Fruit fly (Drosophila melanogaster) whole organism, embryonic: ENCODE results near the gene CG46309.

Experiments
- Aef1 ChIP-seq: fragments of 200-800 bp; sonication (Bioruptor generic); IDR thresholded peaks from 3 replicates; pipeline ENCODE4 v1.3.6; 2022; ENCODE audit warnings: missing biosample characterization, missing genetic modification characterization
- Atf3 ChIP-seq: fragments of 200-800 bp; sonication (Bioruptor generic); optimal IDR thresholded peaks from 3 replicates; lab custom pipeline; 2016; ENCODE audit warnings: missing biosample characterization, missing genetic modification characterization
- CG10209 ChIP-seq: fragments of 200-800 bp; sonication (Bioruptor generic); optimal IDR thresholded peaks from 3 replicates; lab custom pipeline; 2017; ENCODE audit warnings: missing biosample characterization, mild to moderate bottlenecking, missing genetic modification characterization, missing genetic modification reagents
- CG10274 ChIP-seq: fragments of 200-800 bp; sonication (Bioruptor generic); optimal IDR thresholded peaks from 3 replicates; lab custom pipeline; 2017; ENCODE audit warnings: missing biosample characterization, mild to moderate bottlenecking, missing genetic modification characterization
- CG10366 ChIP-seq: fragments of 200-800 bp; sonication (Bioruptor generic); IDR thresholded peaks from 2 replicates; pipeline ENCODE4 v1.3.6; 2022; ENCODE audit warnings: missing biosample characterization, missing genetic modification characterization
- CG11093 ChIP-seq: fragments of 200-800 bp; sonication (Bioruptor generic); IDR thresholded peaks from 3 replicates; pipeline ENCODE4 v1.3.6; 2022; ENCODE audit warnings: missing biosample characterization, missing genetic modification characterization
- CG11504 ChIP-seq: fragments of 200-800 bp; sonication (Bioruptor generic); optimal IDR thresholded peaks from 3 replicates; lab custom pipeline; 2019; ENCODE audit warnings: missing biosample characterization, mild to moderate bottlenecking, missing genetic modification characterization, moderate library complexity
- CG11560 ChIP-seq: fragments of 200-800 bp; sonication (Bioruptor generic); IDR thresholded peaks from 3 replicates; pipeline ENCODE4 v1.3.6; 2022; ENCODE audit warnings: missing biosample characterization, missing genetic modification characterization
- CG13123 ChIP-seq: fragments of 200-800 bp; sonication (Bioruptor generic); optimal IDR thresholded peaks from 2 replicates; lab custom pipeline; 2016; ENCODE audit warnings: missing biosample characterization, missing genetic modification characterization
- CG14441 ChIP-seq: fragments of 200-800 bp; sonication (Bioruptor generic); IDR thresholded peaks from 2 replicates; pipeline ENCODE4 v1.3.6; 2022; ENCODE audit warnings: missing biosample characterization, missing genetic modification characterization
- CG14710 ChIP-seq: fragments of 200-800 bp; sonication (Bioruptor generic); optimal IDR thresholded peaks from 3 replicates; lab custom pipeline; 2019; ENCODE audit warnings: missing biosample characterization, mild to moderate bottlenecking, missing genetic modification characterization, moderate library complexity
- CG15011 ChIP-seq: fragments of 200-800 bp; sonication (Bioruptor generic); optimal IDR thresholded peaks from 3 replicates; lab custom pipeline; 2018; ENCODE audit warnings: missing biosample characterization, mild to moderate bottlenecking, missing genetic modification characterization
- CG15073 ChIP-seq: fragments of 200-800 bp; sonication (Bioruptor generic); optimal IDR thresholded peaks from 2 replicates; lab custom pipeline; 2016; ENCODE audit warnings: missing biosample characterization, missing genetic modification characterization
- CG17912 ChIP-seq: fragments of 200-800 bp; sonication (Bioruptor generic); optimal IDR thresholded peaks from 2 replicates; lab custom pipeline; 2018; ENCODE audit warnings: missing biosample characterization, mild to moderate bottlenecking, missing genetic modification characterization
- CG1792 ChIP-seq: fragments of 200-800 bp; sonication (Bioruptor generic); optimal IDR thresholded peaks from 2 replicates; lab custom pipeline; 2016; ENCODE audit warnings: missing biosample characterization, missing genetic modification characterization
- CG2116 ChIP-seq: fragments of 200-800 bp; sonication (Bioruptor generic); optimal IDR thresholded peaks from 3 replicates; lab custom pipeline; 2018; ENCODE audit warnings: missing biosample characterization, mild to moderate bottlenecking, missing genetic modification characterization
- CG3281 ChIP-seq: fragments of 200-800 bp; sonication (Bioruptor generic); optimal IDR thresholded peaks from 3 replicates; lab custom pipeline; 2017; ENCODE audit warnings: missing biosample characterization, mild to moderate bottlenecking, missing genetic modification characterization
- CG4360 ChIP-seq: fragments of 200-800 bp; sonication (Bioruptor generic); IDR thresholded peaks from 2 replicates; pipeline ENCODE4 v1.3.6; 2022; ENCODE audit warnings: missing biosample characterization, missing genetic modification characterization
- CG4854 ChIP-seq: fragments of 200-800 bp; sonication (Bioruptor generic); optimal IDR thresholded peaks from 2 replicates; lab custom pipeline; 2016; ENCODE audit warnings: missing biosample characterization, missing genetic modification characterization, inconsistent platforms
- CG7786 ChIP-seq: fragments of 200-800 bp; sonication (Bioruptor generic); optimal IDR thresholded peaks from 2 replicates; lab custom pipeline; 2016; ENCODE audit warnings: missing biosample characterization, missing genetic modification characterization
- CG8388 ChIP-seq: fragments of 200-800 bp; sonication (Bioruptor generic); optimal IDR thresholded peaks from 2 replicates; lab custom pipeline; 2019; ENCODE audit warnings: missing biosample characterization, mild to moderate bottlenecking, missing genetic modification characterization, moderate library complexity
- CG8765 ChIP-seq: fragments of 200-800 bp; sonication (Bioruptor generic); IDR thresholded peaks from 2 replicates; pipeline ENCODE4 v1.3.6; 2022; ENCODE audit warnings: missing biosample characterization, missing genetic modification characterization
- CG8924 ChIP-seq: fragments of 200-800 bp; optimal IDR thresholded peaks from 3 replicates; lab custom pipeline; 2019; ENCODE audit warnings: missing biosample characterization, mild to moderate bottlenecking, missing genetic modification characterization, moderate library complexity
- CrebB ChIP-seq: fragments of 200-800 bp; sonication (Bioruptor generic); optimal IDR thresholded peaks from 3 replicates; lab custom pipeline; 2018; ENCODE audit warnings: missing biosample characterization, mild to moderate bottlenecking, missing genetic modification characterization
- Dbx ChIP-seq: fragments of 200-800 bp; sonication (Bioruptor generic); IDR thresholded peaks from 3 replicates; pipeline ENCODE4 v1.3.6; 2022; ENCODE audit warnings: missing biosample characterization, missing genetic modification characterization
- Eip74EF ChIP-seq, 2 experiments: fragments of 200-800 bp in 1 of 2; fragments of >200 bp in 1 of 2; sonication (Bioruptor generic) in 1 of 2; optimal IDR thresholded peaks; 2 replicates each; lab custom pipeline; 2017 to 2019; ENCODE audit warnings: missing biosample characterization in 2 of 2, missing genetic modification characterization in 2 of 2, mild to moderate bottlenecking in 1 of 2, moderate library complexity in 1 of 2
- Hey ChIP-seq: fragments of 200-800 bp; sonication (Bioruptor generic); optimal IDR thresholded peaks from 3 replicates; lab custom pipeline; 2018; ENCODE audit warnings: missing biosample characterization, mild to moderate bottlenecking, missing genetic modification characterization
- Hr3 ChIP-seq: fragments of 200-800 bp; sonication (Bioruptor generic); optimal IDR thresholded peaks from 3 replicates; lab custom pipeline; 2016; ENCODE audit warnings: missing biosample characterization, missing genetic modification characterization
- MBD-R2 ChIP-seq: fragments of 200-800 bp; sonication (Bioruptor generic); IDR thresholded peaks from 2 replicates; pipeline ENCODE4 v1.3.6; 2022; ENCODE audit warnings: missing biosample characterization, missing genetic modification characterization
- NC2α ChIP-seq: fragments of 200-800 bp; sonication (Bioruptor generic); optimal IDR thresholded peaks from 2 replicates; lab custom pipeline; 2016; ENCODE audit warnings: missing biosample characterization, missing genetic modification characterization
- Nf-YC ChIP-seq: fragments of 200-800 bp; optimal IDR thresholded peaks from 3 replicates; lab custom pipeline; 2019; ENCODE audit warnings: missing biosample characterization, mild to moderate bottlenecking, missing genetic modification characterization, moderate library complexity
- Optix ChIP-seq: fragments of 200-800 bp; sonication (Bioruptor generic); IDR thresholded peaks from 3 replicates; pipeline ENCODE4 v1.3.6; 2022; ENCODE audit warnings: missing biosample characterization, missing genetic modification characterization
- Sox102F ChIP-seq: fragments of 200-800 bp; sonication (Bioruptor generic); optimal IDR thresholded peaks from 2 replicates; lab custom pipeline; 2018; ENCODE audit warnings: missing biosample characterization, mild to moderate bottlenecking, missing genetic modification characterization, moderate library complexity
- ab ChIP-seq: fragments of 200-800 bp; sonication (Bioruptor generic); optimal IDR thresholded peaks from 2 replicates; lab custom pipeline; 2016; ENCODE audit warnings: missing biosample characterization, missing genetic modification characterization
- ara ChIP-seq: fragments of 200-800 bp; sonication (Bioruptor generic); IDR thresholded peaks from 2 replicates; pipeline ENCODE4 v1.3.6; 2022; ENCODE audit warnings: missing biosample characterization, missing genetic modification characterization
- crp ChIP-seq, 2 experiments: fragments of 200-800 bp; sonication (Bioruptor generic); optimal IDR thresholded peaks; 2 replicates in 1 of 2; 3 replicates in 1 of 2; lab custom pipeline; 2017; ENCODE audit warnings: missing biosample characterization in 2 of 2, missing genetic modification characterization in 2 of 2, mild to moderate bottlenecking in 1 of 2, moderate library complexity in 1 of 2
- ewg ChIP-seq: fragments of 200-800 bp; sonication (Bioruptor generic); optimal IDR thresholded peaks from 3 replicates; lab custom pipeline; 2017; ENCODE audit warnings: mild to moderate bottlenecking, missing biosample characterization, missing genetic modification reagents, missing genetic modification characterization
- fd96Cb ChIP-seq: fragments of 200-800 bp; sonication (Bioruptor generic); optimal IDR thresholded peaks from 2 replicates; lab custom pipeline; 2018; ENCODE audit warnings: missing biosample characterization, mild to moderate bottlenecking, missing genetic modification characterization, moderate library complexity
- gem ChIP-seq: fragments of 200-800 bp; sonication (Bioruptor generic); optimal IDR thresholded peaks from 2 replicates; lab custom pipeline; 2019; ENCODE audit warnings: missing biosample characterization, mild to moderate bottlenecking, missing genetic modification characterization, moderate library complexity
- gfzf ChIP-seq: fragments of 200-800 bp; sonication (Bioruptor generic); optimal IDR thresholded peaks from 2 replicates; lab custom pipeline; 2016; ENCODE audit warnings: missing biosample characterization, mild to moderate bottlenecking, missing genetic modification characterization, moderate library complexity
- hbn ChIP-seq: fragments of 200-800 bp; sonication (Bioruptor generic); IDR thresholded peaks from 2 replicates; pipeline ENCODE4 v1.3.6; 2022; ENCODE audit warnings: missing biosample characterization, missing genetic modification characterization; ENCODE audit not compliant: partially characterized antibody
- kni ChIP-seq: fragments of 200-800 bp; sonication (Bioruptor generic); optimal IDR thresholded peaks from 3 replicates; lab custom pipeline; 2017; ENCODE audit warnings: mild to moderate bottlenecking, missing biosample characterization, missing genetic modification reagents, missing genetic modification characterization
- nmo ChIP-seq: fragments of 200-800 bp; sonication (Bioruptor generic); optimal IDR thresholded peaks from 2 replicates; lab custom pipeline; 2018; ENCODE audit warnings: missing biosample characterization, mild to moderate bottlenecking, missing genetic modification characterization, moderate library complexity
- p53 ChIP-seq: fragments of 200-800 bp; sonication (Bioruptor generic); optimal IDR thresholded peaks from 2 replicates; lab custom pipeline; 2016; ENCODE audit warnings: missing biosample characterization, missing genetic modification characterization
- pita ChIP-seq: fragments of 200-800 bp; sonication (Bioruptor generic); optimal IDR thresholded peaks from 2 replicates; lab custom pipeline; 2017; ENCODE audit warnings: missing biosample characterization, mild to moderate bottlenecking, missing genetic modification characterization
- run ChIP-seq: fragments of 200-800 bp; sonication (Bioruptor generic); optimal IDR thresholded peaks from 3 replicates; lab custom pipeline; 2018; ENCODE audit warnings: missing biosample characterization, mild to moderate bottlenecking, missing genetic modification characterization
- shn ChIP-seq: fragments of 200-800 bp; sonication (Bioruptor generic); optimal IDR thresholded peaks from 3 replicates; lab custom pipeline; 2016; ENCODE audit warnings: missing biosample characterization, missing genetic modification characterization
- tll ChIP-seq, 2 experiments: fragments of 200-800 bp in 1 of 2; fragments of >200 bp in 1 of 2; sonication (Bioruptor generic) in 1 of 2; optimal IDR thresholded peaks; 2 replicates each; lab custom pipeline; 2017 to 2019; ENCODE audit warnings: missing biosample characterization in 2 of 2, missing genetic modification characterization in 2 of 2, mild to moderate bottlenecking in 1 of 2, moderate library complexity in 1 of 2
- zfh2 ChIP-seq: fragments of 200-800 bp; sonication (Bioruptor generic); optimal IDR thresholded peaks from 2 replicates; lab custom pipeline; 2016; ENCODE audit warnings: missing biosample characterization, missing genetic modification characterization

Gene CG46309

dm6 chr2L:16270667-16271485 is 19.3 kb upstream of the CG46309 start (continued):
- TF ChIP-seq run (tag; lab: Kevin White, UChicago) = no peak
- TF ChIP-seq Aef1 (GFP tag; lab: Robert Waterston, UW) = no peak
- peak; percentile 43 for TF ChIP-seq CG11504 (tag; lab: Kevin White, UChicago)
- no peak for TF ChIP-seq Hey
- peak; percentile 24 for TF ChIP-seq Sox102F
- no peak for TF ChIP-seq Atf3 (GFP tag; lab: Kevin White, UChicago)
- TF ChIP-seq CG10274 = no peak
- TF ChIP-seq gem (tag; lab: Kevin White, UChicago) = peak; percentile 66
- peak; percentile 16 for TF ChIP-seq Hr3 (GFP tag; lab: Kevin White, UChicago)
- no peak for TF ChIP-seq NC2α (GFP tag; lab: Kevin White, UChicago)
- TF ChIP-seq CG8765 = no peak
- peak; percentile 27 for TF ChIP-seq fd96Cb (tag; lab: Kevin White, UChicago)
- TF ChIP-seq p53 (GFP tag; lab: Kevin White, UChicago) = no peak
- TF ChIP-seq MBD-R2 (GFP tag; lab: Robert Waterston, UW) = no peak
- no peak for TF ChIP-seq CG13123 (GFP tag; lab: Kevin White, UChicago)
- TF ChIP-seq Nf-YC (tag; lab: Kevin White, UChicago) = no peak
- no peak for TF ChIP-seq Dbx (GFP tag; lab: Robert Waterston, UW)
- TF ChIP-seq CG10366 = no peak
- TF ChIP-seq nmo (GFP tag; lab: Kevin White, UChicago) = no peak
- TF ChIP-seq shn = no peak
- TF ChIP-seq crp (GFP tag; optimal IDR thresholded peaks at IDR 0.05; lab: Kevin White, UChicago) = no peak
- no peak for TF ChIP-seq kni (GFP tag; lab: Kevin White, UChicago)
- TF ChIP-seq ewg (GFP tag; lab: Kevin White, UChicago) = no peak
- peak; percentile 33 for TF ChIP-seq CG10209 (GFP tag; lab: Kevin White, UChicago)
- TF ChIP-seq CG3281 (GFP tag; lab: Kevin White, UChicago) = peak; percentile 67
- no peak for TF ChIP-seq pita
- no peak for TF ChIP-seq hbn (GFP tag; lab: Robert Waterston, UW)
- TF ChIP-seq CG1792 (GFP tag; lab: Kevin White, UChicago) = no peak
- TF ChIP-seq CG15073 (GFP tag; lab: Kevin White, UChicago) = no peak
- peak; percentile 24 for TF ChIP-seq CG7786 (GFP tag; lab: Kevin White, UChicago)
- no peak for TF ChIP-seq CG11560
- TF ChIP-seq CG4360 = no peak
- no peak for TF ChIP-seq CG14441 (GFP tag; lab: Robert Waterston, UW)
- TF ChIP-seq CG17912 (GFP tag; lab: Kevin White, UChicago) = no peak
- TF ChIP-seq ara (GFP tag; lab: Robert Waterston, UW) = no peak
- no peak for TF ChIP-seq CG15011
- TF ChIP-seq CrebB (tag; lab: Kevin White, UChicago) = no peak
- peak; percentile 30 for TF ChIP-seq zfh2 (GFP tag; lab: Kevin White, UChicago)
- TF ChIP-seq tll (GFP tag; optimal IDR thresholded peaks at IDR 0.05; lab: Kevin White, UChicago) = peak in 1 of 2 experiments; percentile 46
- TF ChIP-seq ab (GFP tag; lab: Kevin White, UChicago) = no peak
- no peak for TF ChIP-seq CG8388
- TF ChIP-seq gfzf = no peak
- TF ChIP-seq CG11093 = no peak
- no peak for TF ChIP-seq CG2116
- TF ChIP-seq CG4854 (GFP tag; lab: Kevin White, UChicago) = no peak
- no peak for TF ChIP-seq Optix (GFP tag; lab: Robert Waterston, UW)
- no peak for TF ChIP-seq CG14710 (tag; lab: Kevin White, UChicago)
- TF ChIP-seq CG8924 = no peak
- no peak for TF ChIP-seq Eip74EF (GFP tag; optimal IDR thresholded peaks at IDR 0.05; lab: Kevin White, UChicago)
